Worm (Caenorhabditis elegans) whole organism, early embryonic: ENCODE measurements around the gene grl-4.

Experiments
- aly-1 ChIP-seq: sonication (generic microtip); optimal IDR thresholded peaks from 2 replicates; lab custom pipeline; 2016; ENCODE audit warnings: missing genetic modification characterization, missing compliant biosample characterization
- ama-1 ChIP-seq: fragments of 150-350 bp; optimal IDR thresholded peaks from 2 replicates; lab custom pipeline; 2014
- ceh-36 ChIP-seq: sonication (generic microtip); optimal IDR thresholded peaks from 2 replicates; lab custom pipeline; 2016; ENCODE audit warnings: missing genetic modification characterization, inconsistent platforms, missing compliant biosample characterization
- ets-7 ChIP-seq: sonication (generic microtip); optimal IDR thresholded peaks from 2 replicates; lab custom pipeline; 2016; ENCODE audit warnings: missing genotype, missing genetic modification characterization, missing compliant biosample characterization
- flt-1 ChIP-seq: fragments of 200-800 bp; sonication (Bioruptor generic); IDR thresholded peaks from 2 replicates; pipeline ENCODE4 v1.3.6; 2022; ENCODE audit warnings: missing genetic modification characterization, missing compliant biosample characterization
- hmg-4 ChIP-seq: fragments of 200-800 bp; sonication (Bioruptor generic); optimal IDR thresholded peaks from 2 replicates; lab custom pipeline; 2018; ENCODE audit warnings: mild to moderate bottlenecking, missing genetic modification characterization, missing compliant biosample characterization
- tbx-37 ChIP-seq: fragments of 200-800 bp; sonication (Bioruptor generic); conservative IDR thresholded peaks from 2 replicates; pipeline ENCODE4 v1.3.6; 2022; ENCODE audit warnings: missing genetic modification reagents, missing genetic modification characterization, missing compliant biosample characterization

ce11 chrIV:7309678-7310077 lies 882 bp downstream of the grl-4 start:
- TF ChIP-seq ceh-36 (no peak), tbx-37 (GFP tag; lab: Robert Waterston, UW) (no peak), ama-1 (lab: Kevin White, UChicago) (no peak), hmg-4 (GFP tag; lab: Kevin White, UChicago) (no peak), ets-7 (tag; lab: Kevin White, UChicago) (no peak), aly-1 (tag; lab: Kevin White, UChicago) (no peak), flt-1 (GFP tag; lab: Robert Waterston, UW) (no peak)
